Worm (Caenorhabditis elegans): ENCODE data around the gene F58A6.1.
A peak's percentile ranks its signal among the peaks of the same experiment; 100 is the strongest.

DNA sequence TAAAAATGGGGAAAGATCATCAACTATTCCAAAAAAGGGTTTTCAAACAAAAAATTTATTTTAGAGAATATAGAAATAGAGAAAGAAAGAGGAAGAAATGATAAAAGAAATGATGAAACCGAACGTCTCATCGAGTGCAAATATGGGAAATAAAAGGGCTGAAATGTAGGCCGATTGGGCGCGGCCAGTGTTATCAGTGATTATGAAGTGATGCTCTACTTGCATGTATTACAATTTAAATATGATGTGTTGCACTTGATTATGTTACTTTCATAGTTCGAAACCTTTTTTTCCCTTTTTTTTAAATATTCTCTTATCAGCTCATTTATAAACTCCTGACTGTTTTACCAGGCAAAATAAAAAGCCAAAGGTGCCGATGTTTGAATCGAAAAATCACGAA lies 49.0 kb downstream of the F58A6.1 start:
- no peak for TF ChIP-seq nhr-23 (tag; optimal IDR thresholded peaks at IDR 0.05)
- no peak for TF ChIP-seq nhr-11 (tag; optimal IDR thresholded peaks at IDR 0.05)
- no peak for TF ChIP-seq elt-3 (tag; optimal IDR thresholded peaks at IDR 0.05)
- peak; percentile 97 for TF ChIP-seq fos-1 (tag; optimal IDR thresholded peaks at IDR 0.05)
- TF ChIP-seq nhr-237 (tag; optimal IDR thresholded peaks at IDR 0.05): no peak
- no peak for TF ChIP-seq dmd-4 (tag; optimal IDR thresholded peaks at IDR 0.05)
- TF ChIP-seq unc-62 (GFP tag; optimal IDR thresholded peaks at IDR 0.05): no peak
- no peak for TF ChIP-seq C34F6.9 (tag; optimal IDR thresholded peaks at IDR 0.05)
- no peak for TF ChIP-seq ztf-11 (tag; optimal IDR thresholded peaks at IDR 0.05)
- no peak for TF ChIP-seq Y55F3AM.14 (GFP tag; optimal IDR thresholded peaks at IDR 0.05)
- TF ChIP-seq ztf-1 (GFP tag; conservative IDR thresholded peaks at IDR 0.05): no peak
- TF ChIP-seq ceh-82 (tag; optimal IDR thresholded peaks at IDR 0.05): no peak

All from whole organism, L2 larva.